Worm (Caenorhabditis elegans): ENCODE results near the gene F55H2.8.
A peak's percentile ranks its signal among the peaks of the same experiment; 100 is the strongest.

F55H2.8 gene

DNA sequence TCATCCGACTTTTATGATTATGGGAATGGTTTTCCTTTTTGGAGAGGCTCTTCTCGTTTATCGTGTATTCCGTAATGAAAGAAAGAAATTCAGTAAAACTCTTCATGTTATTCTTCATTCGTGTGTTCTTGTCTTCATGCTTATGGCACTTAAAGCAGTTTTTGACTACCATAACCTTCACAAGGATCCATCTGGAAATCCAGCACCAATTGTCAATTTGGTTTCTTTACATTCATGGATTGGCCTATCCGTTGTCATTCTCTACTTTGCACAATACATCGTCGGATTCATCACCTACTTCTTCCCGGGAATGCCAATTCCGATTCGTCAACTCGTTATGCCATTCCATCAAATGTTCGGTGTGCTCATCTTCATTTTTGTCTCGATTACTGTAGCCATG lies 2.0 kb upstream of the F55H2.8 start:
- no peak for TF ChIP-seq efl-3 (GFP tag; optimal IDR thresholded peaks at IDR 0.05)
- TF ChIP-seq grh-1 (GFP tag; IDR thresholded peaks at IDR 0.05) = no peak
- no peak for TF ChIP-seq unc-130 (tag; optimal IDR thresholded peaks at IDR 0.05)
- TF ChIP-seq hlh-4 (tag; optimal IDR thresholded peaks at IDR 0.05) = no peak
- TF ChIP-seq irx-1 (tag; optimal IDR thresholded peaks at IDR 0.05) = no peak
- TF ChIP-seq nhr-19 (GFP tag; conservative IDR thresholded peaks at IDR 0.05) = no peak
- TF ChIP-seq lin-35 (GFP tag; optimal IDR thresholded peaks at IDR 0.05) = no peak
- no peak for TF ChIP-seq elt-2 (tag; optimal IDR thresholded peaks at IDR 0.05)
- no peak for TF ChIP-seq lin-14 (GFP tag; optimal IDR thresholded peaks at IDR 0.05)
- no peak for TF ChIP-seq nhr-12 (tag; optimal IDR thresholded peaks at IDR 0.05)

DNA sequence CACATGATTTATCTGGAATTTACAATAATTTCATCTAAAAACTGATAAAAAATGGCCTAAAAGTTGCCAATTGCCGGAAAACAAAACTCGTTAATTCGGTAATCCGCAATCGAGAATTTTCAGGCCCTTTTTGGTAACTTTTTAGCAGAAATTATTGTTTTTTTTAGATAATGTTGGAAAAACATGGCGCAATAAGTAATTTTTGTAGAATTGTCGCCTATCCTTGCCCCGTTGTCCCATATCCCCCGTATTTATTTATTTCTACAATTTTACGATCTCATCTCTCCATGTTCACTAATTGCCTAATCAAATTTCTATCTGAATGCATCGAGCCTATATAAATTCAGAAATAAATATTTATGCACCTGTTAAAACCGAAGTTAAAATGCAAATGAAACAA lies 663 bp upstream of the F55H2.8 start:
- TF ChIP-seq mep-1 (tag; optimal IDR thresholded peaks at IDR 0.05) (no peak), lir-3 (tag; optimal IDR thresholded peaks at IDR 0.05; ENCODE audit: poor library complexity) (no peak), C16A3.4 (tag; optimal IDR thresholded peaks at IDR 0.05) (no peak), vab-15 (tag; optimal IDR thresholded peaks at IDR 0.05) (no peak), ceh-8 (GFP tag; optimal IDR thresholded peaks at IDR 0.05) (no peak), unc-98 (GFP tag; IDR thresholded peaks at IDR 0.05) (no peak), egl-13 (tag; optimal IDR thresholded peaks at IDR 0.05) (no peak), dpl-1 (GFP tag; optimal IDR thresholded peaks at IDR 0.05) (no peak), zip-4 (GFP tag; optimal IDR thresholded peaks at IDR 0.05) (no peak), ceh-88 (GFP tag; IDR thresholded peaks at IDR 0.05) (no peak), unc-62 (GFP tag; optimal IDR thresholded peaks at IDR 0.05) (no peak), pqm-1 (tag; optimal IDR thresholded peaks at IDR 0.05) (no peak), fkh-8 (tag; optimal IDR thresholded peaks at IDR 0.05) (no peak), ama-1 (optimal IDR thresholded peaks at IDR 0.05) (no peak), mab-9 (GFP tag; IDR thresholded peaks at IDR 0.05) (no peak)

DNA sequence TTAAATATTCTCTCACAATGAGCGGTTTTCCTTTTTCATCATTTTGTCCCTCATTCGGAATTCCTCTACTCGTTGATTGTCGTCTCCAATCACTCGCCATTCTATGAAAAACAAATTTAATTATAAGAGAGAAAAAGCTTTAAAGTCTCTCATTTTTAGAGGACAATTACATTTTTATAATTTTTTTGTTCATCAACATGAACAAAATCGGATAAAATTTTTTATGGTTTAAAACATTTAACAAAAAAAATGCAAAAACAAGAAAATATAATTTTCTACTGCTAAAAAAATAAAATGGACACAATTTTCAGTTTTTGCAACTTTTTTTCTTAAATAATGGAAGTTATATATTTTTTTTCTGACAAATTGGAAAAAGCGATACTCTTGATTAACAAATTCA lies 2.5 kb downstream of the F55H2.8 start, which contains the start of gene F55H2.7:
Gene F55H2.7, minus strand, starts transcription at position 101 of the 400 bp plus-strand sequence.
- TF ChIP-seq nhr-47 (tag; optimal IDR thresholded peaks at IDR 0.05) = no peak
- no peak for TF ChIP-seq snpc-4 (tag; optimal IDR thresholded peaks at IDR 0.05)
- TF ChIP-seq hlh-17 (GFP tag; optimal IDR thresholded peaks at IDR 0.05; ENCODE audit: borderline replicate concordance) = no peak
- no peak for TF ChIP-seq jun-1 (tag; optimal IDR thresholded peaks at IDR 0.05)

DNA sequence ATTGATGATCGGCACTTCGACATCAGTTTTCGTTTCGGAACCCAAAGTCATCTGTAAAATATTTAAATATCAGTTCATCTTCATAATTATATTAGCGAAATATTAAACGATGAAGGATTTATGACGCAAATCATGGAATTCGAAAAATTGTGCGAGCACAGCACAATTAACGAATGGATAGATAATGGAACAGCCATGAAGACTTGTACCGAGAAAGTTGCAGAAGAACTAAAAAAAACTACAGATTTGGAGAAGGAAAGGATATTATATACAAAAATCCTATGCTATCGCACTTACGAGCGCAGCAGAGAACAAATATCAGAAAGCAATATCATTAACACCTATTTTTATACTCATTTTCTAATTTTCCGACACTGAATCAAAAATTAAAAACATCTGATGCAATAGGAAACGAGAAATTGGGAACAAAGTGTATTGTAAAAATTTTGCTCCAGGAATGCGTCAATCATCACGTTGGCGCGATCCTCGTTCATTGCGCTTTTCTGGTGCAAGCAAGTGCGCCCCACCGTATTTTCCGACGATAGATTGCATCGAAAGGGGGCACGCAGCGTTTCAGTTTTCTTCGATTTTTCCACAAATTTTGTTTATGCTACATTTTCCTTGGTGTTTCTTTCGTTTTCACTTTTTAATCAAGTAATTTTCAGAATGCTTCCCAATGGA lies 7.9 kb downstream of the F55H2.8 start, which contains the start of the genes clu-1 and prp-40:
Gene clu-1, minus strand, starts transcription at position 51 of the 681 bp plus-strand sequence.
Gene prp-40, plus strand, starts transcription at position 666 of the 681 bp plus-strand sequence.
- TF ChIP-seq blmp-1 (tag; optimal IDR thresholded peaks at IDR 0.05) = no peak
- TF ChIP-seq nhr-12 (tag; optimal IDR thresholded peaks at IDR 0.05) = no peak
- TF ChIP-seq ceh-82 (tag; optimal IDR thresholded peaks at IDR 0.05) = peak; percentile 90 to 92 (median 92)
- peak in 3 of 6 experiments; percentile 21 to 86 (median 68) for TF ChIP-seq elt-3 (tag; optimal IDR thresholded peaks at IDR 0.05)
- TF ChIP-seq vab-15 (tag; optimal IDR thresholded peaks at IDR 0.05) = no peak
- TF ChIP-seq ces-1 (GFP tag; optimal IDR thresholded peaks at IDR 0.05) = no peak
- TF ChIP-seq ama-1 (optimal IDR thresholded peaks at IDR 0.05) = no peak
- peak; percentile 92 for TF ChIP-seq tbx-2 (tag; optimal IDR thresholded peaks at IDR 0.05)
- TF ChIP-seq mab-9 (GFP tag; IDR thresholded peaks at IDR 0.05) = peak; percentile 76
- TF ChIP-seq C04F5.9 (tag; optimal IDR thresholded peaks at IDR 0.05) = peak; percentile 70
- TF ChIP-seq nhr-77 (tag; optimal IDR thresholded peaks at IDR 0.05) = peak; percentile 81
- peak; percentile 90 for TF ChIP-seq xbp-1 (tag; optimal IDR thresholded peaks at IDR 0.05)
- TF ChIP-seq ceh-63 (GFP tag; optimal IDR thresholded peaks at IDR 0.05) = no peak
- TF ChIP-seq unc-86 (tag; optimal IDR thresholded peaks at IDR 0.05) = peak; percentile 88
- TF ChIP-seq sptf-1 (tag; optimal IDR thresholded peaks at IDR 0.05) = no peak
- TF ChIP-seq C34B4.2 (tag; optimal IDR thresholded peaks at IDR 0.05) = no peak
- no peak for TF ChIP-seq Y116A8C.19 (tag; optimal IDR thresholded peaks at IDR 0.05; ENCODE audit: borderline replicate concordance)
- peak; percentile 83 for TF ChIP-seq ztf-4 (tag; optimal IDR thresholded peaks at IDR 0.05)
- TF ChIP-seq nhr-20 (tag; optimal IDR thresholded peaks at IDR 0.05) = peak; percentile 93
- peak; percentile 91 for TF ChIP-seq swsn-7 (tag; optimal IDR thresholded peaks at IDR 0.05)
- TF ChIP-seq unc-98 (GFP tag; IDR thresholded peaks at IDR 0.05) = no peak
- peak; percentile 95 for TF ChIP-seq rnt-1 (tag; optimal IDR thresholded peaks at IDR 0.05)
- TF ChIP-seq nhr-85 (tag) = peak; percentile 94
- peak; percentile 93 for TF ChIP-seq lin-15B (tag; optimal IDR thresholded peaks at IDR 0.05)

All from whole organism, L1 larva.